Fruit fly (Drosophila melanogaster) whole organism, embryonic: ENCODE data around the gene CG14400.

Experiments
- Atf-2 ChIP-seq: fragments of 200-800 bp; sonication (Bioruptor generic); optimal IDR thresholded peaks from 2 replicates; lab custom pipeline; 2016; ENCODE audit warnings: missing biosample characterization, missing genetic modification characterization
- BEAF-32 ChIP-seq: fragments of 200-800 bp; sonication (Bioruptor generic); optimal IDR thresholded peaks from 3 replicates; lab custom pipeline; 2017; ENCODE audit warnings: missing biosample characterization, missing genetic modification characterization, mild to moderate bottlenecking, moderate library complexity, missing genetic modification reagents
- BtbVII ChIP-seq: fragments of 200-800 bp; sonication (Bioruptor generic); optimal IDR thresholded peaks from 3 replicates; lab custom pipeline; 2017; ENCODE audit warnings: missing biosample characterization, mild to moderate bottlenecking, missing genetic modification characterization
- CG10147 ChIP-seq: fragments of 200-800 bp; sonication (Bioruptor generic); optimal IDR thresholded peaks from 2 replicates; lab custom pipeline; 2019; ENCODE audit warnings: missing biosample characterization, mild to moderate bottlenecking, missing genetic modification characterization, moderate library complexity
- CG1024 ChIP-seq: fragments of 200-800 bp; sonication (Bioruptor generic); IDR thresholded peaks from 2 replicates; pipeline ENCODE4 v1.3.6; 2022; ENCODE audit warnings: missing biosample characterization, missing genetic modification characterization
- CG10321 ChIP-seq: fragments of 200-800 bp; sonication (Bioruptor generic); IDR thresholded peaks from 2 replicates; pipeline ENCODE4 v1.3.6; 2022; ENCODE audit warnings: missing biosample characterization, missing genetic modification characterization
- CG10366 ChIP-seq: fragments of 200-800 bp; sonication (Bioruptor generic); IDR thresholded peaks from 2 replicates; pipeline ENCODE4 v1.3.6; 2022; ENCODE audit warnings: missing biosample characterization, missing genetic modification characterization
- CG10654 ChIP-seq: fragments of 200-800 bp; sonication (Bioruptor generic); optimal IDR thresholded peaks from 2 replicates; lab custom pipeline; 2016; ENCODE audit warnings: missing biosample characterization, missing genetic modification characterization
- CG11093 ChIP-seq: fragments of 200-800 bp; sonication (Bioruptor generic); IDR thresholded peaks from 3 replicates; pipeline ENCODE4 v1.3.6; 2022; ENCODE audit warnings: missing biosample characterization, missing genetic modification characterization
- CG11398 ChIP-seq: fragments of 200-800 bp; sonication (Bioruptor generic); optimal IDR thresholded peaks from 2 replicates; lab custom pipeline; 2016; ENCODE audit warnings: missing biosample characterization, missing genetic modification characterization
- CG11504 ChIP-seq: fragments of 200-800 bp; sonication (Bioruptor generic); optimal IDR thresholded peaks from 3 replicates; lab custom pipeline; 2019; ENCODE audit warnings: missing biosample characterization, mild to moderate bottlenecking, missing genetic modification characterization, moderate library complexity
- CG12219 ChIP-seq: fragments of 200-800 bp; sonication (Bioruptor generic); optimal IDR thresholded peaks from 3 replicates; lab custom pipeline; 2018; ENCODE audit warnings: missing biosample characterization, mild to moderate bottlenecking, missing genetic modification characterization
- CG13123 ChIP-seq: fragments of 200-800 bp; sonication (Bioruptor generic); optimal IDR thresholded peaks from 2 replicates; lab custom pipeline; 2016; ENCODE audit warnings: missing biosample characterization, missing genetic modification characterization
- CG14965 ChIP-seq: fragments of 200-800 bp; sonication (Bioruptor generic); optimal IDR thresholded peaks from 2 replicates; lab custom pipeline; 2016; ENCODE audit warnings: missing biosample characterization, missing genetic modification characterization, borderline replicate concordance
- CG15073 ChIP-seq: fragments of 200-800 bp; sonication (Bioruptor generic); optimal IDR thresholded peaks from 2 replicates; lab custom pipeline; 2016; ENCODE audit warnings: missing biosample characterization, missing genetic modification characterization
- CG15479 ChIP-seq: fragments of 200-800 bp; sonication (Bioruptor generic); optimal IDR thresholded peaks from 3 replicates; lab custom pipeline; 2019; ENCODE audit warnings: missing biosample characterization, mild to moderate bottlenecking, missing genetic modification characterization, moderate library complexity
- CG15514 ChIP-seq: fragments of 200-800 bp; sonication (Bioruptor generic); optimal IDR thresholded peaks from 3 replicates; lab custom pipeline; 2017; ENCODE audit warnings: missing biosample characterization, missing genetic modification characterization, mild to moderate bottlenecking, moderate library complexity, missing genetic modification reagents
- CG31365 ChIP-seq: fragments of 200-800 bp; sonication (Bioruptor generic); optimal IDR thresholded peaks from 2 replicates; lab custom pipeline; 2018; ENCODE audit warnings: missing biosample characterization, mild to moderate bottlenecking, missing genetic modification characterization
- CG32772 ChIP-seq: fragments of 200-800 bp; sonication (Bioruptor generic); IDR thresholded peaks from 2 replicates; pipeline ENCODE4 v1.3.6; 2022; ENCODE audit warnings: missing biosample characterization, missing genetic modification characterization
- CG34422 ChIP-seq: fragments of 200-800 bp; sonication (Bioruptor generic); IDR thresholded peaks from 3 replicates; pipeline ENCODE4 v1.3.6; 2022; ENCODE audit warnings: missing biosample characterization, missing genetic modification characterization
- CG4360 ChIP-seq: fragments of 200-800 bp; sonication (Bioruptor generic); IDR thresholded peaks from 2 replicates; pipeline ENCODE4 v1.3.6; 2022; ENCODE audit warnings: missing biosample characterization, missing genetic modification characterization
- CG4617 ChIP-seq: fragments of 200-800 bp; sonication (Bioruptor generic); optimal IDR thresholded peaks from 3 replicates; lab custom pipeline; 2016; ENCODE audit warnings: missing biosample characterization, missing genetic modification characterization, borderline replicate concordance
- CG4707 ChIP-seq: fragments of 200-800 bp; sonication (Bioruptor generic); optimal IDR thresholded peaks from 2 replicates; lab custom pipeline; 2018; ENCODE audit warnings: missing biosample characterization, mild to moderate bottlenecking, missing genetic modification characterization, moderate library complexity
- CG6689 ChIP-seq: fragments of 200-800 bp; sonication (Bioruptor generic); IDR thresholded peaks from 2 replicates; pipeline ENCODE4 v1.3.6; 2022; ENCODE audit warnings: missing biosample characterization, missing genetic modification characterization
- CG7786 ChIP-seq: fragments of 200-800 bp; sonication (Bioruptor generic); optimal IDR thresholded peaks from 2 replicates; lab custom pipeline; 2016; ENCODE audit warnings: missing biosample characterization, missing genetic modification characterization
- CG7928 ChIP-seq: fragments of 200-800 bp; sonication (Bioruptor generic); optimal IDR thresholded peaks from 2 replicates; lab custom pipeline; 2017; ENCODE audit warnings: missing biosample characterization, mild to moderate bottlenecking, missing genetic modification characterization
- CG9817 ChIP-seq: fragments of 200-800 bp; sonication (Bioruptor generic); optimal IDR thresholded peaks from 2 replicates; lab custom pipeline; 2018; ENCODE audit warnings: missing biosample characterization, mild to moderate bottlenecking, missing genetic modification characterization, moderate library complexity
- Deaf1 ChIP-seq: fragments of 200-800 bp; optimal IDR thresholded peaks from 3 replicates; lab custom pipeline; 2019; ENCODE audit warnings: missing biosample characterization, mild to moderate bottlenecking, missing genetic modification characterization, moderate library complexity
- Dip2 ChIP-seq: fragments of 200-800 bp; sonication (Bioruptor generic); IDR thresholded peaks from 2 replicates; pipeline ENCODE4 v1.3.6; 2022; ENCODE audit warnings: missing biosample characterization, missing genetic modification characterization
- ERR ChIP-seq: fragments of 200-800 bp; sonication (Bioruptor generic); optimal IDR thresholded peaks from 2 replicates; lab custom pipeline; 2016; ENCODE audit warnings: missing biosample characterization, missing genetic modification characterization
- HLHmδ ChIP-seq: fragments of 200-800 bp; sonication (Bioruptor generic); optimal IDR thresholded peaks from 2 replicates; lab custom pipeline; 2018; ENCODE audit warnings: missing biosample characterization, mild to moderate bottlenecking, missing genetic modification characterization, moderate library complexity
- Mad ChIP-seq: fragments of 200-800 bp; sonication (Bioruptor generic); optimal IDR thresholded peaks from 2 replicates; lab custom pipeline; 2016; ENCODE audit warnings: missing biosample characterization, missing genetic modification characterization
- Oaz ChIP-seq: fragments of 200-800 bp; sonication (Bioruptor generic); IDR thresholded peaks from 2 replicates; pipeline ENCODE4 v1.3.6; 2022; ENCODE audit warnings: missing biosample characterization, missing genetic modification characterization
- Optix ChIP-seq: fragments of 200-800 bp; sonication (Bioruptor generic); IDR thresholded peaks from 3 replicates; pipeline ENCODE4 v1.3.6; 2022; ENCODE audit warnings: missing biosample characterization, missing genetic modification characterization
- Trl ChIP-seq, 3 experiments: fragments of >200 bp in 2 of 3; fragments of 200-800 bp in 1 of 3; sonication (Bioruptor generic) in 1 of 3; optimal IDR thresholded peaks; 2 replicates in 1 of 3; 3 replicates in 2 of 3; lab custom pipeline; 2016 to 2017; ENCODE audit warnings: missing biosample characterization in 1 of 3, missing genetic modification characterization in 1 of 3
- abd-A ChIP-seq: fragments of 200-800 bp; sonication (Bioruptor generic); optimal IDR thresholded peaks from 3 replicates; lab custom pipeline; 2019; ENCODE audit warnings: missing biosample characterization, mild to moderate bottlenecking, missing genetic modification characterization, moderate library complexity
- ash1 ChIP-seq: fragments of 200-800 bp; sonication (Bioruptor generic); optimal IDR thresholded peaks from 2 replicates; lab custom pipeline; 2018; ENCODE audit warnings: missing biosample characterization, mild to moderate bottlenecking, missing genetic modification characterization
- bigmax ChIP-seq: fragments of 200-800 bp; sonication (Bioruptor generic); optimal IDR thresholded peaks from 2 replicates; lab custom pipeline; 2018; ENCODE audit warnings: missing biosample characterization, mild to moderate bottlenecking, missing genetic modification characterization
- emc ChIP-seq: fragments of 200-800 bp; sonication (Bioruptor generic); optimal IDR thresholded peaks from 2 replicates; lab custom pipeline; 2016; ENCODE audit warnings: missing biosample characterization, missing genetic modification characterization
- ftz-f1 ChIP-seq: fragments of 200-800 bp; sonication (Bioruptor generic); optimal IDR thresholded peaks from 2 replicates; lab custom pipeline; 2016; ENCODE audit warnings: missing biosample characterization, missing genetic modification characterization
- hb ChIP-seq: fragments of 200-800 bp; sonication (Bioruptor generic); IDR thresholded peaks from 3 replicates; pipeline ENCODE4 v1.3.6; 2022; ENCODE audit warnings: missing biosample characterization, missing genetic modification characterization; ENCODE audit not compliant: partially characterized antibody
- ken ChIP-seq: fragments of 200-800 bp; sonication (Bioruptor generic); IDR thresholded peaks from 3 replicates; pipeline ENCODE4 v1.3.6; 2022; ENCODE audit warnings: missing biosample characterization, missing genetic modification characterization
- knrl ChIP-seq: fragments of 200-800 bp; sonication (Bioruptor generic); IDR thresholded peaks from 3 replicates; pipeline ENCODE4 v1.3.6; 2022; ENCODE audit warnings: missing biosample characterization, missing genetic modification characterization; ENCODE audit not compliant: partially characterized antibody
- onecut ChIP-seq: fragments of 200-800 bp; sonication (Bioruptor generic); IDR thresholded peaks from 2 replicates; pipeline ENCODE4 v1.3.6; 2022; ENCODE audit warnings: missing biosample characterization, missing genetic modification characterization
- peb ChIP-seq: fragments of 200-800 bp; sonication (Bioruptor generic); IDR thresholded peaks from 2 replicates; pipeline ENCODE4 v1.3.6; 2022; ENCODE audit warnings: missing biosample characterization, missing genetic modification characterization
- pzg ChIP-seq: fragments of 200-800 bp; sonication (Bioruptor generic); optimal IDR thresholded peaks from 3 replicates; lab custom pipeline; 2018; ENCODE audit warnings: missing biosample characterization, mild to moderate bottlenecking, missing genetic modification characterization, moderate library complexity
- sima ChIP-seq: fragments of 200-800 bp; sonication (Bioruptor generic); optimal IDR thresholded peaks from 2 replicates; lab custom pipeline; 2016; ENCODE audit warnings: missing biosample characterization, missing genetic modification characterization
- slou ChIP-seq: fragments of 200-800 bp; sonication (Bioruptor generic); optimal IDR thresholded peaks from 3 replicates; lab custom pipeline; 2016; ENCODE audit warnings: missing biosample characterization, missing genetic modification characterization
- stc ChIP-seq: fragments of 200-800 bp; sonication (Bioruptor generic); IDR thresholded peaks from 2 replicates; pipeline ENCODE4 v1.3.6; 2022; ENCODE audit warnings: missing biosample characterization, missing genetic modification characterization
- sug ChIP-seq: fragments of 200-800 bp; optimal IDR thresholded peaks from 2 replicates; lab custom pipeline; 2019; ENCODE audit warnings: missing biosample characterization, mild to moderate bottlenecking, missing genetic modification characterization, moderate library complexity
- wek ChIP-seq: fragments of 200-800 bp; sonication (Bioruptor generic); optimal IDR thresholded peaks from 3 replicates; lab custom pipeline; 2018; ENCODE audit warnings: missing biosample characterization, mild to moderate bottlenecking, missing genetic modification characterization, moderate library complexity
- zen ChIP-seq: fragments of 200-800 bp; sonication (Bioruptor generic); optimal IDR thresholded peaks from 3 replicates; lab custom pipeline; 2018; ENCODE audit warnings: missing biosample characterization, mild to moderate bottlenecking, missing genetic modification characterization, moderate library complexity

Gene CG14400

dm6 chr2L:20822025-20822371 lies 35.7 kb downstream of the CG14400 start (continued):
- TF ChIP-seq Dip2 (GFP tag; lab: Robert Waterston, UW) (no peak), CG9817 (no peak), ash1 (GFP tag; lab: Kevin White, UChicago) (no peak), ERR (GFP tag; lab: Kevin White, UChicago) (peak; percentile 26), CG12219 (no peak), CG4360 (GFP tag; lab: Robert Waterston, UW) (no peak), CG6689 (GFP tag; lab: Robert Waterston, UW) (no peak), CG10366 (GFP tag; lab: Robert Waterston, UW) (no peak), knrl (GFP tag; lab: Robert Waterston, UW) (no peak), hb (GFP tag; lab: Robert Waterston, UW) (no peak), Deaf1 (tag; lab: Kevin White, UChicago) (peak; percentile 22), CG10654 (GFP tag; lab: Kevin White, UChicago) (no peak), Oaz (no peak), BtbVII (GFP tag; lab: Kevin White, UChicago) (no peak), ken (0 out of 3 replicates have a peak, but pooled peaks have one; percentile 7), CG31365 (peak; percentile 87), HLHmδ (GFP tag; lab: Kevin White, UChicago) (no peak), pzg (GFP tag; lab: Kevin White, UChicago) (no peak), CG15479 (GFP tag; lab: Kevin White, UChicago) (no peak), Optix (GFP tag; lab: Robert Waterston, UW) (no peak), CG11093 (GFP tag; lab: Robert Waterston, UW) (no peak), CG4617 (GFP tag; lab: Kevin White, UChicago) (no peak), slou (no peak), CG11504 (tag; lab: Kevin White, UChicago) (peak; percentile 88), bigmax (GFP tag; lab: Kevin White, UChicago) (no peak), abd-A (peak; percentile 36), sug (peak; percentile 12), ftz-f1 (GFP tag; lab: Kevin White, UChicago) (peak; percentile 6), CG4707 (GFP tag; lab: Kevin White, UChicago) (no peak), CG1024 (GFP tag; lab: Robert Waterston, UW) (no peak), CG15514 (GFP tag; lab: Kevin White, UChicago) (no peak), CG7928 (GFP tag; lab: Kevin White, UChicago) (no peak), sima (GFP tag; lab: Kevin White, UChicago) (no peak), stc (GFP tag; lab: Robert Waterston, UW) (no peak), BEAF-32 (no peak), emc (GFP tag; lab: Kevin White, UChicago) (no peak), onecut (no peak), CG14965 (no peak), CG34422 (GFP tag; lab: Robert Waterston, UW) (no peak), wek (no peak), zen (tag; lab: Kevin White, UChicago) (no peak), CG13123 (GFP tag; lab: Kevin White, UChicago) (no peak), CG10147 (GFP tag; lab: Kevin White, UChicago) (peak; percentile 28), CG11398 (no peak), Atf-2 (GFP tag; lab: Kevin White, UChicago) (peak; percentile 2), peb (GFP tag; lab: Robert Waterston, UW) (no peak), CG15073 (GFP tag; lab: Kevin White, UChicago) (no peak), CG10321 (GFP tag; lab: Robert Waterston, UW) (no peak), Trl (optimal IDR thresholded peaks at IDR 0.05; lab: Kevin White, UChicago) (no peak), Trl (GFP tag; optimal IDR thresholded peaks at IDR 0.05; lab: Kevin White, UChicago) (no peak), CG32772 (GFP tag; lab: Robert Waterston, UW) (no peak), Mad (GFP tag; lab: Kevin White, UChicago) (no peak), CG7786 (no peak)
